Worm (Caenorhabditis elegans): ENCODE results near the gene F19B6.10.

F19B6.10 gene

ce11 chrIV:12301161-12301560, 35.8 kb upstream of the F19B6.10 start, which contains the start of gene oac-59:
TSS of gene oac-59 (minus strand) at chrIV:12301261.
- TF ChIP-seq ceh-19 (GFP tag; optimal IDR thresholded peaks at IDR 0.05) (no peak), T23F11.4 (GFP tag; optimal IDR thresholded peaks at IDR 0.05) (no peak), ama-1 (optimal IDR thresholded peaks at IDR 0.05) (no peak), C08G9.2 (tag; optimal IDR thresholded peaks at IDR 0.05) (no peak), ztf-16 (tag; optimal IDR thresholded peaks at IDR 0.05) (no peak), C38D4.7 (GFP tag; optimal IDR thresholded peaks at IDR 0.05) (no peak), ceh-45 (GFP tag; IDR thresholded peaks at IDR 0.05) (no peak), pax-1 (tag; optimal IDR thresholded peaks at IDR 0.05) (no peak), Y22D7AL.16 (tag; optimal IDR thresholded peaks at IDR 0.05) (no peak), fax-1 (tag; optimal IDR thresholded peaks at IDR 0.05) (no peak)

- TF ChIP-seq ceh-31 (tag; optimal IDR thresholded peaks at IDR 0.05) = no peak
- no peak for TF ChIP-seq fkh-6 (tag; optimal IDR thresholded peaks at IDR 0.05)
- no peak for TF ChIP-seq ceh-30 (tag; optimal IDR thresholded peaks at IDR 0.05)
- TF ChIP-seq ceh-2 (tag; optimal IDR thresholded peaks at IDR 0.05) = no peak
- no peak for TF ChIP-seq K09A11.1 (tag; optimal IDR thresholded peaks at IDR 0.05; ENCODE audit: insufficient read depth)
- no peak for TF ChIP-seq T23F11.4 (GFP tag; optimal IDR thresholded peaks at IDR 0.05)
- TF ChIP-seq sdc-2 (tag; optimal IDR thresholded peaks at IDR 0.05) = no peak
- no peak for TF ChIP-seq mec-3 (tag; optimal IDR thresholded peaks at IDR 0.05; ENCODE audit: borderline replicate concordance)
- no peak for TF ChIP-seq dmd-4 (tag; optimal IDR thresholded peaks at IDR 0.05; ENCODE audit: borderline replicate concordance)
- no peak for TF ChIP-seq dve-1 (tag; optimal IDR thresholded peaks at IDR 0.05)
Measured at ce11 chrIV:12302885-12303284, 34.1 kb upstream of the F19B6.10 start.

- TF ChIP-seq ceh-18 (tag; optimal IDR thresholded peaks at IDR 0.05) = no peak
- TF ChIP-seq elt-2 (tag; optimal IDR thresholded peaks at IDR 0.05) = no peak
- TF ChIP-seq T23F11.4 (GFP tag; optimal IDR thresholded peaks at IDR 0.05) = no peak
- TF ChIP-seq sox-4 (tag; optimal IDR thresholded peaks at IDR 0.05) = no peak
- TF ChIP-seq hlh-6 (tag; optimal IDR thresholded peaks at IDR 0.05) = no peak
- TF ChIP-seq che-1 (tag; optimal IDR thresholded peaks at IDR 0.05) = no peak
- TF ChIP-seq pha-4 (tag; optimal IDR thresholded peaks at IDR 0.05) = no peak
- TF ChIP-seq unc-55 (GFP tag; optimal IDR thresholded peaks at IDR 0.05) = no peak
- TF ChIP-seq hlh-8 (tag; optimal IDR thresholded peaks at IDR 0.05) = no peak
- TF ChIP-seq ceh-45 (GFP tag; IDR thresholded peaks at IDR 0.05) = no peak
Measured at ce11 chrIV:12304750-12305149, 32.2 kb upstream of the F19B6.10 start.

ce11 chrIV:12305956-12306355, 31.0 kb upstream of the F19B6.10 start:
- TF ChIP-seq hlh-13 (GFP tag; optimal IDR thresholded peaks at IDR 0.05) (no peak), elt-2 (tag; optimal IDR thresholded peaks at IDR 0.05) (peak; percentile 31), hlh-8 (tag; optimal IDR thresholded peaks at IDR 0.05) (no peak)

- no peak for TF ChIP-seq unc-86 (tag; optimal IDR thresholded peaks at IDR 0.05)
- no peak for TF ChIP-seq K02D7.2 (tag; optimal IDR thresholded peaks at IDR 0.05)
- no peak for TF ChIP-seq ceh-34 (tag; optimal IDR thresholded peaks at IDR 0.05)
Measured at ce11 chrIV:12307720-12308119, 29.3 kb upstream of the F19B6.10 start, which contains the start of gene oac-57. TSS of gene oac-57 (minus strand) at chrIV:12307820.

ce11 chrIV:12311597-12311996, 25.4 kb upstream of the F19B6.10 start, which contains the start of gene oac-58:
TSS of gene oac-58 (minus strand) at chrIV:12311697.
- TF ChIP-seq unc-42 (tag; optimal IDR thresholded peaks at IDR 0.05) (no peak), pax-1 (tag; optimal IDR thresholded peaks at IDR 0.05) (no peak), ahr-1 (tag; optimal IDR thresholded peaks at IDR 0.05) (no peak), ceh-18 (tag; optimal IDR thresholded peaks at IDR 0.05) (no peak), elt-4 (tag; optimal IDR thresholded peaks at IDR 0.05) (no peak), C08G9.2 (tag; optimal IDR thresholded peaks at IDR 0.05) (no peak), zip-5 (tag; optimal IDR thresholded peaks at IDR 0.05) (no peak), nfya-1 (tag; optimal IDR thresholded peaks at IDR 0.05) (no peak), ceh-24 (tag; optimal IDR thresholded peaks at IDR 0.05) (no peak), che-1 (tag; optimal IDR thresholded peaks at IDR 0.05) (no peak), ceh-45 (GFP tag; IDR thresholded peaks at IDR 0.05) (no peak), pqm-1 (tag; optimal IDR thresholded peaks at IDR 0.05) (no peak), sdc-2 (tag; optimal IDR thresholded peaks at IDR 0.05) (no peak), ceh-34 (tag; optimal IDR thresholded peaks at IDR 0.05) (no peak), syd-9 (tag; optimal IDR thresholded peaks at IDR 0.05) (no peak), K09A11.1 (tag; optimal IDR thresholded peaks at IDR 0.05; ENCODE audit: insufficient read depth) (no peak), sox-2 (GFP tag; IDR thresholded peaks at IDR 0.05) (no peak), fax-1 (tag; optimal IDR thresholded peaks at IDR 0.05) (no peak), pros-1 (tag; optimal IDR thresholded peaks at IDR 0.05) (no peak), dve-1 (tag; optimal IDR thresholded peaks at IDR 0.05) (no peak)
